Worm (Caenorhabditis elegans) whole organism, L2 larva: Measurements from ENCODE around the gene fbxb-37.

Experiments
- blmp-1 ChIP-seq: sonication (generic microtip); optimal IDR thresholded peaks from 2 replicates; lab custom pipeline; 2017; ENCODE audit warnings: missing genetic modification characterization, mild to moderate bottlenecking, missing compliant biosample characterization, antibody characterized with exemption, moderate library complexity; ENCODE audit not compliant: insufficient read depth
- nhr-77 ChIP-seq: fragments of 150-350 bp; optimal IDR thresholded peaks from 2 replicates; lab custom pipeline; 2014; ENCODE audit warnings: missing biosample characterization, missing genetic modification characterization
- sem-4 ChIP-seq: fragments of 150-350 bp; optimal IDR thresholded peaks from 2 replicates; lab custom pipeline; 2014; ENCODE audit warnings: missing biosample characterization, missing genetic modification reagents, missing genetic modification characterization
- unc-55 ChIP-seq: fragments of 150-350 bp; sonication (generic microtip); optimal IDR thresholded peaks from 3 replicates; lab custom pipeline; 2014; ENCODE audit warnings: missing biosample characterization, missing genetic modification reagents, missing genetic modification characterization

DNA sequence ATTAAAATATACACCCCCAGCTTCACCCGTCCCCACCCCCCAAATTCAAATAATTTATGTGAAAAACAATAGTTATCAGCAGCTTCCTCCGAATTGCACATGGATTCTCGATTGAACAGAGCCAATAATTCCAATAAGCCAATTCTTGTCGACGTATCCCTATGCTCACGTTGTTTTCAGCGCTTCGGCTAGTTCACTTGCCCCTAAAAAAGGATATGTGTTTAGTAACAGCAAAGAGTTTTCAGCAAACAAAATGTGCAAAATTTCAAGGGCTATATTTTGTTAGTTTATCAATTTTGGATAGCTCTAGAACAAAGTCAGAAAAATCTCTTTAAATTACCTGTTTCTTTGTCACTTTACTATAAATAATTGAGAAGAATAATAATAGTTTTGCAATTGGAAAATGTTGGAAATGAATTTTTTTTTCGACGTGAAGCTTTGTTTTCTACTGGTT is 9.9 kb downstream of the fbxb-37 start, which contains the start of the genes T16A1.5 and fbxc-49:
- TF ChIP-seq nhr-77 (tag; lab: Kevin White, UChicago), result no peak
- TF ChIP-seq unc-55 (GFP tag; lab: Kevin White, UChicago), result no peak
- TF ChIP-seq blmp-1 (tag; lab: Kevin White, UChicago), result no peak
- TF ChIP-seq sem-4 (tag; lab: Kevin White, UChicago), result no peak
